Fruit fly (Drosophila melanogaster): ENCODE measurements around the gene GAPsec.

DNA sequence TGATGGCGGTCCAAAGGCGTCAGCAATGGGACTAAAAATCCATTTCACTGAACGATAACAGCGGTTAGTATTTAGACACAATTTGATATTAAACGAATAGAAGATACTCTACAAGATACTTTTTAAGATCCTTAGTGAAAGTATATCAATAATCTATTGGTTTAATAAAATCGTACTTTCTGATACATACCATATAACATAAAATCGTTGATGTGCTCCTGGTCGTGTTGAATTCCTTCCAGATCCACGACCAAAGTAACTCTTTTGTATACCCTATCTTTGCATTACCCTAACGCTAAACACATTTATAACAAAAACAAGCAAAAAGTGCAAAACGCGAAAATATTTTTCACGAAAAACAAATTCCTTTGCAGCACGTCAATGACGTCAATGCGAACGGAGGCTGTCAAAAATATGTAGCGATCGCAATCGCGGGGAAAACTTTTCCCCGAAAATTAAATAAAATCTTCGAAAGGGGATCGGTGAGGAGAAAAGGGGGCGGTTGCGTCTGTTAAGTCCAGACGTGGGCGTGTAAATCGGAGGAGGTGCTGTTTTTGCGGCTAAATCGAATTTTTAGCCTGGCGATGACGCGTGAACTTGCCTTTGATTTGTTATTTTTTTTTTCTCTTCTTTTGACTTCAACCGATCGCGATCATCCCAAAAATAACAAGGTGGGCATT is 31.7 kb upstream of the GAPsec start:
- no peak for TF ChIP-seq CTCF (optimal IDR thresholded peaks at IDR 0.05)
- TF ChIP-seq CG8478 (optimal IDR thresholded peaks at IDR 0.05) = no peak

Measured in S2 (cell line).